Fruit fly (Drosophila melanogaster): ENCODE measurements around the gene trh.

trh gene

DNA sequence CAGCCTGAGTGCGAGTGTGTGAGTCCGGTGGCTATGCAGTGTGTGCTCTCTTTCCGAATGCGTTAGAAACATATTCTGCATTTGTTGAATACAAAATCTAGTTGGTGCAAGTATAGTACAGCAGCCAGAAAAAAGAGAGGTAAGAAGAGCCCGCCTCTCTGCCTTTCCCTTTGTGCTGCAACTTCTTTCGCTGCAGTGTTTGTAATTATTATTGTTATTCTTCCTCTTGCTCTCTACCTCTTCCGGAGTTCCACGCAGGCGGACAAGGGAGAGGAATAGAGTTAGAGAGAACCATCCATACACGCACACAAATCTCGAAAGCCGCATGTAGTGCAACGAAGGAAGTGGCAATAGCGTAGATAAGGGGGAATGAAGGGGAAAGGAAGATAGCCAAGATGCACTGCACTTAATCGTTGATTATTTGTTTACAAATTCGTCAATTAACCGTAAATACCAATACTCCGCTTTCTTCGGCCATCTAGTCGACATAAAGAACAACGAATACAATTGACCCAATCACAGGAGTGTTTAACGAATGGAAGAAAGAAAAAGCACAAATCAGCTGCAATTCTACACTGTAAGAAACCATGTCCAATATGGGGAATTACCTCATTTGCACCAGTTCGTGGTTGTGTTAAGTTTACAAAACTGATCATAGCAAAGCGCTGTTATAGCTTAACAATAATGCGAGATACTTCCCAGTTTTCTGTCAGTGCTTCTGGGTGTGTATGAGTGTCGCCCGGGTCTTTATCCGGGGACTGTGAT, 44.6 kb downstream of the trh start (continued):
- TF ChIP-seq CG1603 (tag; optimal IDR thresholded peaks at IDR 0.05), result peak; percentile 92
- TF ChIP-seq Lhr (GFP tag; optimal IDR thresholded peaks at IDR 0.05), result peak; percentile 56
- no peak for TF ChIP-seq bbx (GFP tag; IDR thresholded peaks at IDR 0.05; ENCODE audit: partially characterized antibody)
- peak; percentile 76 for TF ChIP-seq tin (GFP tag; optimal IDR thresholded peaks at IDR 0.05)
- TF ChIP-seq zen (tag; optimal IDR thresholded peaks at IDR 0.05), result peak; percentile 46
- no peak for TF ChIP-seq CG10543 (GFP tag; optimal IDR thresholded peaks at IDR 0.05)
- peak; percentile 73 for TF ChIP-seq CG8089 (GFP tag; optimal IDR thresholded peaks at IDR 0.05)
- TF ChIP-seq Abd-B (GFP tag; optimal IDR thresholded peaks at IDR 0.05), result peak; percentile 67
- TF ChIP-seq CG11085 (GFP tag; IDR thresholded peaks at IDR 0.05), result no peak
- TF ChIP-seq CG6254 (GFP tag; optimal IDR thresholded peaks at IDR 0.05), result peak; percentile 69
- TF ChIP-seq al (GFP tag; IDR thresholded peaks at IDR 0.05), result 0 out of 2 replicates have a peak, but pooled peaks have one; percentile 4
- no peak for TF ChIP-seq fru (optimal IDR thresholded peaks at IDR 0.05)
- peak; percentile 94 for TF ChIP-seq Med (GFP tag)
- TF ChIP-seq nom (GFP tag; optimal IDR thresholded peaks at IDR 0.05), result peak; percentile 61
- peak; percentile 64 for TF ChIP-seq Spps (tag; optimal IDR thresholded peaks at IDR 0.05)
- no peak for TF ChIP-seq CG2120 (GFP tag; optimal IDR thresholded peaks at IDR 0.05)
- 0 out of 3 replicates have a peak, but pooled peaks have one; percentile 19 for TF ChIP-seq Mrtf (GFP tag; IDR thresholded peaks at IDR 0.05)
- TF ChIP-seq CG11723 (GFP tag; optimal IDR thresholded peaks at IDR 0.05), result peak; percentile 60
- TF ChIP-seq CG3838 (GFP tag; optimal IDR thresholded peaks at IDR 0.05), result no peak
- TF ChIP-seq MBD-R2 (GFP tag; IDR thresholded peaks at IDR 0.05), result no peak
- TF ChIP-seq Awh (GFP tag; IDR thresholded peaks at IDR 0.05), result peak; percentile 85
- no peak for TF ChIP-seq pros (GFP tag; optimal IDR thresholded peaks at IDR 0.05)
- TF ChIP-seq CG1233 (GFP tag; optimal IDR thresholded peaks at IDR 0.05), result peak; percentile 67
- peak; percentile 75 for TF ChIP-seq CG5245 (GFP tag; optimal IDR thresholded peaks at IDR 0.05)
- 0 out of 2 replicates have a peak, but pooled peaks have one; percentile 13 for TF ChIP-seq Lim3 (GFP tag; IDR thresholded peaks at IDR 0.05)
- no peak for TF ChIP-seq CG15011 (GFP tag; optimal IDR thresholded peaks at IDR 0.05)
- TF ChIP-seq toy (GFP tag; IDR thresholded peaks at IDR 0.05), result no peak
- TF ChIP-seq Sin3A (optimal IDR thresholded peaks at IDR 0.05), result no peak
- peak; percentile 33 for TF ChIP-seq p53 (GFP tag; optimal IDR thresholded peaks at IDR 0.05)
- TF ChIP-seq CG16863 (GFP tag; optimal IDR thresholded peaks at IDR 0.05), result peak; percentile 79
- peak; percentile 81 for TF ChIP-seq CG15479 (GFP tag; optimal IDR thresholded peaks at IDR 0.05)
- peak; percentile 59 for TF ChIP-seq CG33557 (GFP tag; optimal IDR thresholded peaks at IDR 0.05)
- TF ChIP-seq Ada2b (GFP tag; IDR thresholded peaks at IDR 0.05), result peak; percentile 59
- TF ChIP-seq CG13287 (GFP tag; IDR thresholded peaks at IDR 0.05; ENCODE audit: partially characterized antibody), result no peak
- no peak for TF ChIP-seq bigmax (GFP tag; optimal IDR thresholded peaks at IDR 0.05)
- peak; percentile 98 for TF ChIP-seq sens (GFP tag)
- peak; percentile 64 for TF ChIP-seq CG18619 (GFP tag; optimal IDR thresholded peaks at IDR 0.05)
- TF ChIP-seq zen2 (GFP tag; IDR thresholded peaks at IDR 0.05; ENCODE audit: partially characterized antibody), result no peak
- TF ChIP-seq CG4360 (GFP tag; IDR thresholded peaks at IDR 0.05), result no peak
- TF ChIP-seq dan (GFP tag; IDR thresholded peaks at IDR 0.05), result no peak
- peak; percentile 75; the same call in 2 of the 3 replicates for TF ChIP-seq CG11093 (GFP tag; IDR thresholded peaks at IDR 0.05)
- TF ChIP-seq CG4707 (GFP tag; optimal IDR thresholded peaks at IDR 0.05), result peak; percentile 59
- TF ChIP-seq CG10654 (GFP tag; optimal IDR thresholded peaks at IDR 0.05), result peak; percentile 70
- peak; percentile 82 for TF ChIP-seq H15 (GFP tag; IDR thresholded peaks at IDR 0.05)
- TF ChIP-seq ERR (GFP tag; optimal IDR thresholded peaks at IDR 0.05), result no peak
- TF ChIP-seq pita (GFP tag; optimal IDR thresholded peaks at IDR 0.05), result no peak
- peak; percentile 15 for TF ChIP-seq CG13624 (GFP tag; optimal IDR thresholded peaks at IDR 0.05)
- peak; percentile 52 for TF ChIP-seq CG9609 (GFP tag; optimal IDR thresholded peaks at IDR 0.05)
- peak; percentile 54 for TF ChIP-seq eyg (GFP tag; optimal IDR thresholded peaks at IDR 0.05)
- TF ChIP-seq CG31388 (GFP tag; optimal IDR thresholded peaks at IDR 0.05), result peak; percentile 27
